Fruit fly (Drosophila melanogaster) whole organism, embryonic: ENCODE data around the gene CG43954.

ENCODE experiments used
- C15 ChIP-seq: fragments of 200-800 bp; sonication (Bioruptor generic); IDR thresholded peaks from 3 replicates; pipeline ENCODE4 v1.3.6; 2022; ENCODE audit warnings: missing biosample characterization, missing genetic modification characterization
- CG10462 ChIP-seq: fragments of 200-800 bp; sonication (Bioruptor generic); optimal IDR thresholded peaks from 2 replicates; lab custom pipeline; 2016; ENCODE audit warnings: missing biosample characterization, missing genetic modification characterization
- CG11456 ChIP-seq: fragments of 200-800 bp; sonication (Bioruptor generic); IDR thresholded peaks from 3 replicates; pipeline ENCODE4 v1.3.6; 2022; ENCODE audit warnings: missing biosample characterization, missing genetic modification characterization
- CG1233 ChIP-seq: fragments of 200-800 bp; sonication (Bioruptor generic); optimal IDR thresholded peaks from 4 replicates; lab custom pipeline; 2018; ENCODE audit warnings: missing biosample characterization, mild to moderate bottlenecking, missing genetic modification characterization
- CG14667 ChIP-seq: fragments of 200-800 bp; sonication (Bioruptor generic); IDR thresholded peaks from 2 replicates; pipeline ENCODE4 v1.3.6; 2022; ENCODE audit warnings: missing biosample characterization, missing genetic modification characterization
- CG18599 ChIP-seq: fragments of 200-800 bp; sonication (Bioruptor generic); optimal IDR thresholded peaks from 3 replicates; lab custom pipeline; 2017; ENCODE audit warnings: missing biosample characterization, missing genetic modification characterization, mild to moderate bottlenecking, moderate library complexity, missing genetic modification reagents
- CG2202 ChIP-seq: fragments of 200-800 bp; sonication (Bioruptor generic); optimal IDR thresholded peaks from 2 replicates; lab custom pipeline; 2018; ENCODE audit warnings: missing biosample characterization, mild to moderate bottlenecking, missing genetic modification characterization
- CG3163 ChIP-seq: fragments of 200-800 bp; sonication (Bioruptor generic); optimal IDR thresholded peaks from 3 replicates; lab custom pipeline; 2016; ENCODE audit warnings: missing biosample characterization, missing genetic modification characterization
- CG4404 ChIP-seq: fragments of 200-800 bp; sonication (Bioruptor generic); IDR thresholded peaks from 2 replicates; pipeline ENCODE4 v1.3.6; 2022; ENCODE audit warnings: missing biosample characterization, missing genetic modification characterization
- CG6689 ChIP-seq: fragments of 200-800 bp; sonication (Bioruptor generic); IDR thresholded peaks from 2 replicates; pipeline ENCODE4 v1.3.6; 2022; ENCODE audit warnings: missing biosample characterization, missing genetic modification characterization
- CG6854 ChIP-seq: fragments of 200-800 bp; sonication (Bioruptor generic); optimal IDR thresholded peaks from 3 replicates; lab custom pipeline; 2017; ENCODE audit warnings: missing biosample characterization, mild to moderate bottlenecking, missing genetic modification characterization
- CG8388 ChIP-seq: fragments of 200-800 bp; sonication (Bioruptor generic); optimal IDR thresholded peaks from 2 replicates; lab custom pipeline; 2019; ENCODE audit warnings: missing biosample characterization, mild to moderate bottlenecking, missing genetic modification characterization, moderate library complexity
- Dip3 ChIP-seq: fragments of 200-800 bp; sonication (Bioruptor generic); optimal IDR thresholded peaks from 3 replicates; lab custom pipeline; 2016; ENCODE audit warnings: missing biosample characterization, missing genetic modification characterization
- E2f1 ChIP-seq: fragments of 200-800 bp; sonication (Bioruptor generic); IDR thresholded peaks from 2 replicates; pipeline ENCODE4 v1.3.6; 2022; ENCODE audit warnings: missing biosample characterization, missing genetic modification characterization
- HmgD ChIP-seq: fragments of 200-800 bp; sonication (Bioruptor generic); optimal IDR thresholded peaks from 3 replicates; lab custom pipeline; 2016; ENCODE audit warnings: missing biosample characterization, missing genetic modification characterization
- MTF-1 ChIP-seq: fragments of 200-800 bp; sonication (Bioruptor generic); optimal IDR thresholded peaks from 2 replicates; lab custom pipeline; 2018; ENCODE audit warnings: missing biosample characterization, mild to moderate bottlenecking, missing genetic modification characterization, borderline replicate concordance
- Mad ChIP-seq: fragments of 200-800 bp; sonication (Bioruptor generic); optimal IDR thresholded peaks from 2 replicates; lab custom pipeline; 2016; ENCODE audit warnings: missing biosample characterization, missing genetic modification characterization
- NK7.1 ChIP-seq: fragments of 200-800 bp; sonication (Bioruptor generic); optimal IDR thresholded peaks from 3 replicates; lab custom pipeline; 2016; ENCODE audit warnings: missing biosample characterization, missing genetic modification characterization
- Neu2 ChIP-seq: fragments of 200-800 bp; sonication (Bioruptor generic); optimal IDR thresholded peaks from 3 replicates; lab custom pipeline; 2016; ENCODE audit warnings: missing biosample characterization, missing genetic modification characterization, borderline replicate concordance
- Scr ChIP-seq: fragments of 200-800 bp; sonication (Bioruptor generic); IDR thresholded peaks from 2 replicates; pipeline ENCODE4 v1.3.6; 2022; ENCODE audit warnings: missing biosample characterization, missing genetic modification characterization; ENCODE audit not compliant: partially characterized antibody
- Taf1 ChIP-seq: fragments of 200-800 bp; sonication (Bioruptor generic); IDR thresholded peaks from 2 replicates; pipeline ENCODE4 v1.3.6; 2022; ENCODE audit warnings: missing biosample characterization, missing genetic modification characterization
- Vsx1 ChIP-seq: fragments of 200-800 bp; sonication (Bioruptor generic); optimal IDR thresholded peaks from 2 replicates; lab custom pipeline; 2017; ENCODE audit warnings: missing biosample characterization, mild to moderate bottlenecking, missing genetic modification characterization, missing genetic modification reagents
- ase ChIP-seq: fragments of 200-800 bp; sonication (Bioruptor generic); IDR thresholded peaks from 3 replicates; pipeline ENCODE4 v1.3.6; 2022; ENCODE audit warnings: missing biosample characterization, missing genetic modification characterization
- dan ChIP-seq: fragments of 200-800 bp; sonication (Bioruptor generic); IDR thresholded peaks from 2 replicates; pipeline ENCODE4 v1.3.6; 2022; ENCODE audit warnings: missing biosample characterization, missing genetic modification characterization
- danr ChIP-seq: fragments of 200-800 bp; sonication (Bioruptor generic); IDR thresholded peaks from 2 replicates; pipeline ENCODE4 v1.3.6; 2022; ENCODE audit warnings: missing biosample characterization, missing genetic modification characterization
- eve ChIP-seq, 2 experiments: fragments of >200 bp; optimal IDR thresholded peaks; 2 replicates each; lab custom pipeline; 2017; ENCODE audit warnings: missing biosample characterization in 2 of 2, missing genetic modification characterization in 2 of 2
- fu2 ChIP-seq: fragments of 200-800 bp; sonication (Bioruptor generic); optimal IDR thresholded peaks from 2 replicates; lab custom pipeline; 2016; ENCODE audit warnings: missing biosample characterization, missing genetic modification characterization
- grau ChIP-seq: fragments of 200-800 bp; optimal IDR thresholded peaks from 3 replicates; lab custom pipeline; 2019; ENCODE audit warnings: missing biosample characterization, mild to moderate bottlenecking, missing genetic modification characterization, moderate library complexity
- gsb-n ChIP-seq: fragments of 200-800 bp; sonication (Bioruptor generic); optimal IDR thresholded peaks from 3 replicates; lab custom pipeline; 2018; ENCODE audit warnings: missing biosample characterization, mild to moderate bottlenecking, missing genetic modification characterization
- inv ChIP-seq: fragments of 200-800 bp; sonication (Bioruptor generic); IDR thresholded peaks from 2 replicates; pipeline ENCODE4 v1.3.6; 2022; ENCODE audit warnings: missing biosample characterization, missing genetic modification characterization; ENCODE audit not compliant: partially characterized antibody
- kay ChIP-seq: fragments of 200-800 bp; sonication (Bioruptor generic); optimal IDR thresholded peaks from 2 replicates; lab custom pipeline; 2016; ENCODE audit warnings: missing biosample characterization, missing genetic modification characterization
- lbe ChIP-seq: fragments of 200-800 bp; sonication (Bioruptor generic); optimal IDR thresholded peaks from 2 replicates; lab custom pipeline; 2016; ENCODE audit warnings: missing biosample characterization, mild to moderate bottlenecking, missing genetic modification characterization
- lov ChIP-seq, 2 experiments: fragments of 200-800 bp in 1 of 2; fragments of >200 bp in 1 of 2; sonication (Bioruptor generic) in 1 of 2; IDR thresholded peaks in 1 of 2; optimal IDR thresholded peaks in 1 of 2; 2 replicates in 1 of 2; 3 replicates in 1 of 2; pipeline versions ENCODE4 v1.3.6 to Lab custom; 2017 to 2022; ENCODE audit warnings: missing biosample characterization in 1 of 2, missing genetic modification characterization in 1 of 2
- maf-S ChIP-seq: fragments of 200-800 bp; sonication (Bioruptor generic); optimal IDR thresholded peaks from 2 replicates; lab custom pipeline; 2016; ENCODE audit warnings: missing biosample characterization, missing genetic modification characterization
- nerfin-1 ChIP-seq: fragments of 200-800 bp; sonication (Bioruptor generic); optimal IDR thresholded peaks from 3 replicates; lab custom pipeline; 2019; ENCODE audit warnings: missing biosample characterization, mild to moderate bottlenecking, missing genetic modification characterization, moderate library complexity
- otp ChIP-seq: fragments of 200-800 bp; sonication (Bioruptor generic); IDR thresholded peaks from 3 replicates; pipeline ENCODE4, ENCODE4 v1.3.6; 2022; ENCODE audit warnings: missing biosample characterization, missing genetic modification characterization
- pan ChIP-seq, 4 experiments: fragments of >200 bp in 3 of 4; fragments of 200-800 bp in 1 of 4; sonication (Bioruptor generic) in 1 of 4; optimal IDR thresholded peaks in 3 of 4; IDR thresholded peaks in 1 of 4; 2 replicates each; pipeline versions ENCODE4 v1.3.6 to Lab custom; 2017 to 2022; ENCODE audit warnings: missing biosample characterization in 2 of 4, missing genetic modification characterization in 2 of 4, mixed read lengths in 1 of 4
- pfk ChIP-seq: fragments of 200-800 bp; sonication (Bioruptor generic); optimal IDR thresholded peaks from 2 replicates; lab custom pipeline; 2018; ENCODE audit warnings: missing biosample characterization, mild to moderate bottlenecking, missing genetic modification characterization, moderate library complexity
- ro ChIP-seq: fragments of 200-800 bp; sonication (Bioruptor generic); IDR thresholded peaks from 2 replicates; pipeline ENCODE4 v1.3.6; 2022; ENCODE audit warnings: missing biosample characterization, missing genetic modification characterization
- slbo ChIP-seq: fragments of 200-800 bp; sonication (Bioruptor generic); IDR thresholded peaks from 2 replicates; pipeline ENCODE4 v1.3.6; 2022; ENCODE audit warnings: missing biosample characterization, missing genetic modification characterization
- sug ChIP-seq: fragments of 200-800 bp; optimal IDR thresholded peaks from 2 replicates; lab custom pipeline; 2019; ENCODE audit warnings: missing biosample characterization, mild to moderate bottlenecking, missing genetic modification characterization, moderate library complexity
- tgo ChIP-seq: fragments of 200-800 bp; sonication (Bioruptor generic); IDR thresholded peaks from 3 replicates; pipeline ENCODE4 v1.3.6; 2022; ENCODE audit warnings: missing biosample characterization, missing genetic modification characterization
- tin ChIP-seq: fragments of 200-800 bp; sonication (Bioruptor generic); optimal IDR thresholded peaks from 3 replicates; lab custom pipeline; 2016; ENCODE audit warnings: missing biosample characterization, missing genetic modification characterization
- ttk ChIP-seq: fragments of 200-800 bp; sonication (Bioruptor generic); IDR thresholded peaks from 2 replicates; pipeline ENCODE4 v2.1.2; 2022; ENCODE audit warnings: missing biosample characterization, missing genetic modification characterization
- tup ChIP-seq: fragments of 200-800 bp; sonication (Bioruptor generic); optimal IDR thresholded peaks from 2 replicates; lab custom pipeline; 2016; ENCODE audit warnings: missing biosample characterization, mild to moderate bottlenecking, missing genetic modification characterization, moderate library complexity
- twi ChIP-seq: fragments of 200-800 bp; optimal IDR thresholded peaks from 2 replicates; lab custom pipeline; 2019; ENCODE audit warnings: missing biosample characterization, mild to moderate bottlenecking, missing genetic modification characterization, moderate library complexity
- unc-4 ChIP-seq: fragments of 200-800 bp; sonication (Bioruptor generic); IDR thresholded peaks from 2 replicates; pipeline ENCODE4 v1.3.6; 2022; ENCODE audit warnings: missing biosample characterization, missing genetic modification characterization; ENCODE audit not compliant: partially characterized antibody
- vfl ChIP-seq: fragments of 200-800 bp; sonication (Bioruptor generic); optimal IDR thresholded peaks from 2 replicates; lab custom pipeline; 2016; ENCODE audit warnings: missing biosample characterization, missing genetic modification characterization
- zf30C ChIP-seq: fragments of 200-800 bp; sonication (Bioruptor generic); optimal IDR thresholded peaks from 3 replicates; lab custom pipeline; 2018; ENCODE audit warnings: missing biosample characterization, mild to moderate bottlenecking, missing genetic modification characterization

CG43954 gene

DNA sequence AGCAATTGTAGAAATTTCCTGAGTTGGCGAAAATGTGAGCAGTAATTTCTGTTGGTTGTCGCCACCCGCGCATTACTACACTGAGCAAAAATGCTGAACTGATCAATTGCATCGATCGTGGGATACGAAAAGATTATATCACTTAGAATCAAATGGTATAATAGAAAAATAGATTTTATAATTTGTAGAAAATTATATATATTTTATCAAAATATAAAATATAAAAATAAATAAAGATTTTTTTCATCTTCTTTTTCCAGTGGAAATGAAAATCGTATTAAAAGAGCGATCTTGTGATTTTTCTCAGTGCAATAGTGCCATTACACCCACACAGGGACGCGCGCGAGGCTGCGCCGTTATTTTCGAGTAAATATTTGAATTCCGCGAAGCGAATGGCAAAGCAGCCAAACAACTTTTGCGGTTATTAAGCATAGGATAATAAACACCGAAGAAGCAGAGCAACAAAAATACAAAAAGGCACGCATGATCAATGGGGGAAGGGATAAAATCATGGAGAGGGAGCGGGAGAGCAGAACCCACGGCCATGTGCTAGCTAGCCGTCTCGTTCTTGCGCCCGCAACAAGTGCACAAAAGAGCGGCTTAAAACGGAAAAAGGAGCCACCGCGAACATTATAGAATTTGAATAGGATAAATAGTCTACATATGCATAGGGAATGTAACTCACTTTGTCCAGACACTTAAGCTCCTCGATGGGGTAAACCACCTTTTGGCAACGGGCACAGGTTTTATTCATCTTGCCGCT is 1.0 kb downstream of the CG43954 start (continued):
- TF ChIP-seq ro, result no peak
- no peak for TF ChIP-seq inv (GFP tag; lab: Robert Waterston, UW)
- no peak for TF ChIP-seq unc-4 (GFP tag; lab: Robert Waterston, UW)
- TF ChIP-seq lbe (GFP tag; lab: Kevin White, UChicago), result peak; percentile 19
- TF ChIP-seq ttk (GFP tag; lab: Robert Waterston, UW), result no peak
- peak; percentile 60 for TF ChIP-seq CG6689
- no peak for TF ChIP-seq ase
- peak; percentile 51 for TF ChIP-seq slbo
- no peak for TF ChIP-seq eve (GFP tag; optimal IDR thresholded peaks at IDR 0.05; lab: Kevin White, UChicago)
- peak; percentile 63 for TF ChIP-seq zf30C (GFP tag; lab: Kevin White, UChicago)
- no peak for TF ChIP-seq otp (GFP tag; lab: Robert Waterston, UW)
- TF ChIP-seq Vsx1, result peak; percentile 60
- no peak for TF ChIP-seq dan (GFP tag; lab: Robert Waterston, UW)
- TF ChIP-seq CG10462 (GFP tag; lab: Kevin White, UChicago), result no peak
- peak; percentile 9; the same call in 1 of the 2 replicates for TF ChIP-seq Taf1 (GFP tag; lab: Robert Waterston, UW)
- peak; percentile 60; the same call in 2 of the 3 replicates for TF ChIP-seq tgo (GFP tag; lab: Robert Waterston, UW)
- TF ChIP-seq vfl, result no peak
- TF ChIP-seq twi (tag; lab: Kevin White, UChicago), result no peak
- TF ChIP-seq E2f1 (GFP tag; lab: Robert Waterston, UW), result 0 out of 2 replicates have a peak, but pooled peaks have one; percentile 30
- TF ChIP-seq CG4404, result peak; percentile 43; the same call in 1 of the 2 replicates
- TF ChIP-seq Scr, result no peak
- TF ChIP-seq MTF-1 (GFP tag; lab: Kevin White, UChicago), result no peak
- TF ChIP-seq HmgD (GFP tag; lab: Kevin White, UChicago), result no peak
- no peak for TF ChIP-seq tup (GFP tag; lab: Kevin White, UChicago)
- TF ChIP-seq gsb-n, result peak; percentile 37
- TF ChIP-seq CG11456 (GFP tag; lab: Robert Waterston, UW), result peak; percentile 78; the same call in 1 of the 3 replicates
- no peak for TF ChIP-seq kay
- no peak for TF ChIP-seq CG3163 (GFP tag; lab: Kevin White, UChicago)
- no peak for TF ChIP-seq CG6854 (GFP tag; lab: Kevin White, UChicago)
- TF ChIP-seq pfk (GFP tag; lab: Kevin White, UChicago), result no peak
- TF ChIP-seq fu2 (GFP tag; lab: Kevin White, UChicago), result no peak
- TF ChIP-seq NK7.1 (GFP tag; lab: Kevin White, UChicago), result no peak
- no peak for TF ChIP-seq danr (GFP tag; lab: Robert Waterston, UW)
- TF ChIP-seq tin (GFP tag; lab: Kevin White, UChicago), result no peak
- TF ChIP-seq maf-S (GFP tag; lab: Kevin White, UChicago), result no peak
- TF ChIP-seq lov (optimal IDR thresholded peaks at IDR 0.05; lab: Kevin White, UChicago), result no peak
- TF ChIP-seq lov (GFP tag; IDR thresholded peaks at IDR 0.05; lab: Robert Waterston, UW), result no peak
- no peak for TF ChIP-seq CG2202 (tag; lab: Kevin White, UChicago)
- peak; percentile 42 for TF ChIP-seq grau (tag; lab: Kevin White, UChicago)
- no peak for TF ChIP-seq nerfin-1 (tag; lab: Kevin White, UChicago)
- peak; percentile 59 for TF ChIP-seq CG8388
- no peak for TF ChIP-seq pan (optimal IDR thresholded peaks at IDR 0.05; lab: Kevin White, UChicago)
- TF ChIP-seq pan (GFP tag; optimal IDR thresholded peaks at IDR 0.05 in 1 of 2, IDR thresholded peaks at IDR 0.05 in 1 of 2), result peak in 1 of 2 experiments; percentile 28
- TF ChIP-seq Neu2 (GFP tag; lab: Kevin White, UChicago), result no peak
- no peak for TF ChIP-seq CG14667 (GFP tag; lab: Robert Waterston, UW)
- no peak for TF ChIP-seq CG1233 (GFP tag; lab: Kevin White, UChicago)
- no peak for TF ChIP-seq C15 (GFP tag; lab: Robert Waterston, UW)
- no peak for TF ChIP-seq sug (tag; lab: Kevin White, UChicago)
- no peak for TF ChIP-seq Mad
- TF ChIP-seq Dip3 (GFP tag; lab: Kevin White, UChicago), result no peak
- TF ChIP-seq CG18599, result peak; percentile 74
